Worm (Caenorhabditis elegans) whole organism, midembryonic: Measurements from ENCODE around the gene D1054.8.

Experiments used
- T22C8.4 ChIP-seq: fragments of 200-800 bp; sonication (Bioruptor generic); IDR thresholded peaks from 2 replicates; pipeline ENCODE4 v1.3.6; 2022; ENCODE audit warnings: missing genetic modification characterization, missing compliant biosample characterization
- cog-1 ChIP-seq: sonication (generic microtip); optimal IDR thresholded peaks from 2 replicates; lab custom pipeline; 2016; ENCODE audit warnings: missing genetic modification characterization, missing compliant biosample characterization
- flt-1 ChIP-seq: fragments of 200-800 bp; sonication (Bioruptor generic); IDR thresholded peaks from 2 replicates; pipeline ENCODE4 v1.3.6; 2022; ENCODE audit warnings: missing genetic modification characterization, missing compliant biosample characterization
- med-1 ChIP-seq: sonication (generic microtip); optimal IDR thresholded peaks from 2 replicates; lab custom pipeline; 2017; ENCODE audit warnings: missing genetic modification characterization, mild to moderate bottlenecking, missing compliant biosample characterization, antibody characterized with exemption, missing genetic modification reagents; ENCODE audit not compliant: insufficient read depth
- ref-1 ChIP-seq: fragments of 200-800 bp; sonication (Bioruptor generic); conservative IDR thresholded peaks from 2 replicates; pipeline ENCODE4 v1.3.6; 2022; ENCODE audit warnings: missing genetic modification reagents, missing genetic modification characterization, missing compliant biosample characterization
- tab-1 ChIP-seq: fragments of 200-800 bp; sonication (Bioruptor generic); IDR thresholded peaks from 2 replicates; pipeline ENCODE4 v1.3.6; 2022; ENCODE audit warnings: missing genetic modification characterization, missing compliant biosample characterization
- ztf-23 ChIP-seq: fragments of 200-800 bp; sonication (Bioruptor generic); IDR thresholded peaks from 2 replicates; pipeline ENCODE4 v1.3.6; 2022; ENCODE audit warnings: missing genetic modification reagents, missing genetic modification characterization, missing compliant biosample characterization

- no peak for TF ChIP-seq ref-1 (GFP tag; lab: Robert Waterston, UW)
- no peak for TF ChIP-seq med-1
- no peak for TF ChIP-seq flt-1 (GFP tag; lab: Robert Waterston, UW)
- TF ChIP-seq ztf-23 (GFP tag; lab: Robert Waterston, UW): no peak
- TF ChIP-seq cog-1 (tag; lab: Kevin White, UChicago): no peak
- TF ChIP-seq T22C8.4 (GFP tag; lab: Robert Waterston, UW): no peak
- TF ChIP-seq tab-1: no peak
Observed at ce11 chrV:10793498-10793897, 9.4 kb downstream of the D1054.8 start, which contains the start of gene ule-3.
